Worm (Caenorhabditis elegans): Measurements from ENCODE around the gene Y46G5A.34.

Gene Y46G5A.34

ce11 chrII:12816412-12817146 lies 40.1 kb downstream of the Y46G5A.34 start, which contains the start of gene acl-7:
acl-7 (minus strand) TSS chrII:12816462.
- no peak for TF ChIP-seq npax-4 (tag; optimal IDR thresholded peaks at IDR 0.05)
- no peak for TF ChIP-seq hlh-6 (tag; optimal IDR thresholded peaks at IDR 0.05)
- peak; percentile 44 for TF ChIP-seq elt-2 (tag; optimal IDR thresholded peaks at IDR 0.05)
- TF ChIP-seq tbx-7 (tag; optimal IDR thresholded peaks at IDR 0.05): no peak
- TF ChIP-seq ceh-24 (tag; optimal IDR thresholded peaks at IDR 0.05): no peak
- TF ChIP-seq pax-1 (tag; optimal IDR thresholded peaks at IDR 0.05): no peak

- TF ChIP-seq sdc-2 (tag; optimal IDR thresholded peaks at IDR 0.05): no peak
- no peak for TF ChIP-seq hlh-13 (GFP tag; optimal IDR thresholded peaks at IDR 0.05)
- no peak for TF ChIP-seq eyg-1 (tag; optimal IDR thresholded peaks at IDR 0.05)
- no peak for TF ChIP-seq hlh-8 (tag; optimal IDR thresholded peaks at IDR 0.05)
- TF ChIP-seq K02D7.2 (tag; optimal IDR thresholded peaks at IDR 0.05): no peak
- TF ChIP-seq dmd-4 (tag; optimal IDR thresholded peaks at IDR 0.05; ENCODE audit: borderline replicate concordance): no peak
- TF ChIP-seq zip-5 (tag; optimal IDR thresholded peaks at IDR 0.05): no peak
- TF ChIP-seq hlh-30 (tag; optimal IDR thresholded peaks at IDR 0.05; ENCODE audit: insufficient read depth): no peak
- TF ChIP-seq npax-4 (tag; optimal IDR thresholded peaks at IDR 0.05): no peak
- no peak for TF ChIP-seq Y22D7AL.16 (tag; optimal IDR thresholded peaks at IDR 0.05)
- no peak for TF ChIP-seq ama-1 (optimal IDR thresholded peaks at IDR 0.05)
- no peak for TF ChIP-seq ceh-18 (tag; optimal IDR thresholded peaks at IDR 0.05)
- TF ChIP-seq pqm-1 (tag; optimal IDR thresholded peaks at IDR 0.05): no peak
- TF ChIP-seq ref-2 (tag; optimal IDR thresholded peaks at IDR 0.05): no peak
- no peak for TF ChIP-seq pha-2 (tag; optimal IDR thresholded peaks at IDR 0.05)
- TF ChIP-seq unc-3 (GFP tag; conservative IDR thresholded peaks at IDR 0.05): no peak
- TF ChIP-seq unc-3 (tag; optimal IDR thresholded peaks at IDR 0.05): no peak
- TF ChIP-seq elt-4 (tag; optimal IDR thresholded peaks at IDR 0.05): no peak
- TF ChIP-seq K09A11.1 (tag; optimal IDR thresholded peaks at IDR 0.05; ENCODE audit: insufficient read depth): no peak
- TF ChIP-seq pag-3 (tag; optimal IDR thresholded peaks at IDR 0.05; ENCODE audit: borderline replicate concordance): no peak
- no peak for TF ChIP-seq nhr-11 (tag; optimal IDR thresholded peaks at IDR 0.05)
Measured at ce11 chrII:12818488-12818887, 42.0 kb downstream of the Y46G5A.34 start, which contains the start of gene Y46G5A.22. Y46G5A.22 (minus strand) TSS chrII:12818588.

- TF ChIP-seq hlh-13 (GFP tag; optimal IDR thresholded peaks at IDR 0.05) (no peak), hlh-6 (tag; optimal IDR thresholded peaks at IDR 0.05) (no peak), pros-1 (tag; optimal IDR thresholded peaks at IDR 0.05) (no peak), unc-55 (GFP tag; optimal IDR thresholded peaks at IDR 0.05) (no peak), pax-1 (tag; optimal IDR thresholded peaks at IDR 0.05) (no peak), odd-2 (tag; optimal IDR thresholded peaks at IDR 0.05) (no peak), ceh-34 (tag; optimal IDR thresholded peaks at IDR 0.05) (no peak)
Measured at ce11 chrII:12819979-12820378, 43.5 kb downstream of the Y46G5A.34 start.

ce11 chrII:12823437-12823836 lies 47.0 kb downstream of the Y46G5A.34 start, which contains the start of gene Y46G5A.36:
Y46G5A.36 (plus strand) TSS chrII:12823679.
- TF ChIP-seq nhr-232 (tag; optimal IDR thresholded peaks at IDR 0.05) (no peak), elt-2 (tag; optimal IDR thresholded peaks at IDR 0.05) (peak; percentile 94)

ce11 chrII:12824463-12824862 lies 48.0 kb downstream of the Y46G5A.34 start:
- no peak for TF ChIP-seq K02D7.2 (tag; optimal IDR thresholded peaks at IDR 0.05)
- TF ChIP-seq tbx-7 (tag; optimal IDR thresholded peaks at IDR 0.05): no peak
- TF ChIP-seq nfya-1 (tag; optimal IDR thresholded peaks at IDR 0.05): no peak
- TF ChIP-seq dve-1 (tag; optimal IDR thresholded peaks at IDR 0.05): peak; percentile 96
- TF ChIP-seq F13H6.1 (tag; optimal IDR thresholded peaks at IDR 0.05): no peak
- TF ChIP-seq pax-1 (tag; optimal IDR thresholded peaks at IDR 0.05): no peak
- TF ChIP-seq hlh-6 (tag; optimal IDR thresholded peaks at IDR 0.05): peak; percentile 71
- peak; percentile 10 for TF ChIP-seq sox-4 (tag; optimal IDR thresholded peaks at IDR 0.05)
- no peak for TF ChIP-seq fkh-6 (tag; optimal IDR thresholded peaks at IDR 0.05)
- no peak for TF ChIP-seq ceh-31 (tag; optimal IDR thresholded peaks at IDR 0.05)
- no peak for TF ChIP-seq madf-2 (tag; optimal IDR thresholded peaks at IDR 0.05)
- no peak for TF ChIP-seq sox-2 (GFP tag; IDR thresholded peaks at IDR 0.05)
- TF ChIP-seq ets-4 (tag; optimal IDR thresholded peaks at IDR 0.05): no peak
